Fruit fly (Drosophila melanogaster): ENCODE results near the gene sdt.

Gene sdt

DNA sequence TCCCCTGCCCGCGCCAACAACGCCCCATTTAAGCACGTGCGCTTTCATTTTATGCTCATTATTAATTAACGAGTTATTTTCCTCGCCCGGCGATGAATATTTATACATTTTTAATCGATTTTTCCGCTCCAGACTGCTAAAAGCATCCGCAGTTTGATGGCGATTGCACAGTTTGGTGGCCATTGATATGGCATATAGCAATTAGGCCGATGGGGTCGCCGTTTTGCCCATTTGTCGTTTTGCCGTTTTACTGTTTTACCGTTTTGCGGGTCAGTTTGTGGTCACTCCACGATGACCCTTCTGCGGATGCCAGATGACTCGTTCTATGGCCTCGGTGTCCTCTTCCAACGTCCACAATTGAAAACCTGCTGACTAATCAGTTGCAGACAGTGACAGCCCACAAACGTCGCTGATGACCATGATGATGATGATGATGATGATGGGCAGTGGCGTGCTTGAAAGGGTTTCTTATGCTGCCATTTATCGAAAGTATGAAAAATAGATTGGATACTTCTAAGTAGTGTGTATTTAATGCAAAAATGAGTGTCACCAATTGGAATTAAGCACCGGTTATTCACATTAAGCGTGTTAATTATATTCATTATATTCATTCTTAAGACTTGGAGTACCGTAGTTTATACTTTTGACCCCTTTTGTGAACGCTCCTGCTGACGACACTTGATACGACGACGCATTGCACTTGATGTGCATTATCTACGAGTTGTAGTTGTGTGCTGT is 33.6 kb downstream of the sdt start (continued):
- TF ChIP-seq cyc (GFP tag; optimal IDR thresholded peaks at IDR 0.05) (no peak), Smox (GFP tag; optimal IDR thresholded peaks at IDR 0.05) (peak; percentile 14), CG9139 (GFP tag; optimal IDR thresholded peaks at IDR 0.05) (peak; percentile 27), CG6854 (GFP tag; optimal IDR thresholded peaks at IDR 0.05) (no peak), net (GFP tag; optimal IDR thresholded peaks at IDR 0.05) (peak; percentile 47), Eip78C (GFP tag) (peak; percentile 91), CG11902 (GFP tag; optimal IDR thresholded peaks at IDR 0.05) (no peak), Eip75B (GFP tag; optimal IDR thresholded peaks at IDR 0.05) (peak; percentile 47), Blimp-1 (GFP tag; optimal IDR thresholded peaks at IDR 0.05) (no peak), CG3032 (tag; optimal IDR thresholded peaks at IDR 0.05) (peak; percentile 77), CG6163 (GFP tag; IDR thresholded peaks at IDR 0.05) (peak; percentile 67), CG32006 (GFP tag; optimal IDR thresholded peaks at IDR 0.05) (peak; percentile 78), Ets21C (GFP tag; optimal IDR thresholded peaks at IDR 0.05) (no peak), CG6276 (GFP tag; optimal IDR thresholded peaks at IDR 0.05) (peak; percentile 41), CG31627 (GFP tag; optimal IDR thresholded peaks at IDR 0.05) (no peak), pdm3 (GFP tag; optimal IDR thresholded peaks at IDR 0.05) (peak; percentile 57), CG11762 (GFP tag; optimal IDR thresholded peaks at IDR 0.05; ENCODE audit: insufficient read depth) (peak; percentile 11)

DNA sequence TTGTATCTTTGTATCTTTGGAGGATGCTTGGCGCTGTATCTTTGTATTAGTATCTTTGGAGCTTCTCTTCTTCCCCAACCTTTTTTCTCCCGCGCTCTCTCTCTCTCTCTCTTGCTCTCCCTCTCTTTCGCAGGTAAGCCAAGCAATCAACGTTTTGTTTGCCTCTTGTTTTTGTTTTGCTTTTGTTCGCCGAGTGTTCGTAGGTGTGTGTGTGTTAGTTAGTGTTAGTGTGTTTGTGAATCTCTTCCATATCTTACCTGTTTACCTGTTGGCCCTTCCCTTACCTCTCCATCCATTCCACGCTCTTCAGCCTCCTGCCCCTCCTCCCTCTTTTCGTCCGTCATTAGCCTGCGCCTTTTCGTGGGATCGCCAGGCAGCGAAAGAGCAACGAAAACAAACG is 35.7 kb downstream of the sdt start:
- TF ChIP-seq CG11294 (GFP tag; IDR thresholded peaks at IDR 0.05) (no peak), eg (GFP tag; IDR thresholded peaks at IDR 0.05) (no peak), svp (GFP tag) (no peak), Eip75B (GFP tag; optimal IDR thresholded peaks at IDR 0.05) (no peak), CG31627 (GFP tag; optimal IDR thresholded peaks at IDR 0.05) (no peak), dac (GFP tag; optimal IDR thresholded peaks at IDR 0.05) (no peak), fkh (GFP tag; optimal IDR thresholded peaks at IDR 0.05) (peak; percentile 39), CG1621 (tag; optimal IDR thresholded peaks at IDR 0.05) (peak; percentile 51), acj6 (GFP tag; optimal IDR thresholded peaks at IDR 0.05) (no peak), Ets96B (tag; optimal IDR thresholded peaks at IDR 0.05) (peak; percentile 15), fd85E (GFP tag; optimal IDR thresholded peaks at IDR 0.05) (no peak), salr (GFP tag; optimal IDR thresholded peaks at IDR 0.05) (no peak), Lpt (GFP tag; optimal IDR thresholded peaks at IDR 0.05) (peak; percentile 65), Hr39 (GFP tag; optimal IDR thresholded peaks at IDR 0.05) (no peak), CG6808 (GFP tag; optimal IDR thresholded peaks at IDR 0.05) (peak; percentile 35), CG6163 (GFP tag; IDR thresholded peaks at IDR 0.05) (peak; percentile 57; the same call in 2 of the 3 replicates), Met (GFP tag; optimal IDR thresholded peaks at IDR 0.05) (no peak), Eip78C (GFP tag) (peak; percentile 77), CG10669 (GFP tag; optimal IDR thresholded peaks at IDR 0.05) (no peak), Ets21C (GFP tag; optimal IDR thresholded peaks at IDR 0.05) (no peak), dsx (GFP tag; optimal IDR thresholded peaks at IDR 0.05; ENCODE audit: poor library complexity, severe bottlenecking) (peak; percentile 66), topi (GFP tag; optimal IDR thresholded peaks at IDR 0.05) (no peak), Blimp-1 (GFP tag; optimal IDR thresholded peaks at IDR 0.05) (peak; percentile 28), CG34406 (GFP tag; optimal IDR thresholded peaks at IDR 0.05) (no peak), lz (GFP tag; optimal IDR thresholded peaks at IDR 0.05) (no peak), CG15336 (GFP tag; IDR thresholded peaks at IDR 0.05) (no peak), CG32006 (GFP tag; optimal IDR thresholded peaks at IDR 0.05) (no peak), ss (GFP tag; optimal IDR thresholded peaks at IDR 0.05) (peak; percentile 50 to 68), fd59A (GFP tag; optimal IDR thresholded peaks at IDR 0.05) (peak; percentile 8), CG6276 (GFP tag; optimal IDR thresholded peaks at IDR 0.05) (no peak), CG6854 (GFP tag; optimal IDR thresholded peaks at IDR 0.05) (no peak), CG11902 (GFP tag; optimal IDR thresholded peaks at IDR 0.05) (no peak), CG3919 (GFP tag; optimal IDR thresholded peaks at IDR 0.05) (peak; percentile 13), CG9139 (GFP tag; optimal IDR thresholded peaks at IDR 0.05) (peak; percentile 52), CG8319 (GFP tag; optimal IDR thresholded peaks at IDR 0.05) (no peak), CG10631 (GFP tag; optimal IDR thresholded peaks at IDR 0.05) (no peak), esn (GFP tag; optimal IDR thresholded peaks at IDR 0.05) (no peak), Eip93F (GFP tag; optimal IDR thresholded peaks at IDR 0.05) (no peak)
